Worm (Caenorhabditis elegans) whole organism, late embryonic: ENCODE results near the gene srh-209.

Source experiments
- ets-4 ChIP-seq: sonication (generic microtip); optimal IDR thresholded peaks from 2 replicates; lab custom pipeline; 2016; ENCODE audit warnings: missing genetic modification characterization, missing compliant biosample characterization
- lim-6 ChIP-seq: sonication (generic microtip); optimal IDR thresholded peaks from 2 replicates; lab custom pipeline; 2016; ENCODE audit warnings: missing genetic modification characterization, missing compliant biosample characterization

DNA sequence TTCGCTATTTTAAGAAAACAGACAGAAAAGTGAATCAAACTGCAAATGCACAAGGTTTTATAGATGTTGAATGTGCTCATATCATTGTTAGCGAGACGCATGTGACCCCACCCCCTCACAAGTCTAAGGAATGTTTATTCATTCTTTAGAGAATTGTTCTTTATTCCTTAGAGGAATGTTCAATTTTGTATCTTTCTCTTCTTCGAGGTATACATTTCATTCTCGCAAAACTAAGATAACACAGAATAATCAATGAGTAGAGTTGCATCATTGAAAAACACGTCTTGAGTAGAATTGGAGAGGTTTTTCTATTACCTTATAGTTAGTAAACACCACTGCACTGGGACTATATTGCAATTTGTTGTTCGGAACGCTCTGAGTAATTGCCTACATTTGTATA, 30.3 kb upstream of the srh-209 start, which contains the start of gene ZK262.20:
- no peak for TF ChIP-seq ets-4
- no peak for TF ChIP-seq lim-6 (tag; lab: Kevin White, UChicago)
